Worm (Caenorhabditis elegans) whole organism, L3 larva: ENCODE results near the gene uvs-1.

Experiments used
- R02D3.7 ChIP-seq: fragments of 150-350 bp; optimal IDR thresholded peaks from 2 replicates; lab custom pipeline; 2014; ENCODE audit warnings: missing biosample characterization, missing genetic modification characterization
- ZK546.5 ChIP-seq: sonication (generic microtip); optimal IDR thresholded peaks from 2 replicates; lab custom pipeline; 2017; ENCODE audit warnings: missing biosample characterization, missing genetic modification characterization
- ama-1 ChIP-seq: fragments of 150-350 bp; optimal IDR thresholded peaks from 2 replicates; lab custom pipeline; 2018
- ceh-16 ChIP-seq: sonication (generic microtip); optimal IDR thresholded peaks from 2 replicates; lab custom pipeline; 2017; ENCODE audit warnings: missing biosample characterization, missing genetic modification characterization
- ceh-28 ChIP-seq: fragments of 150-350 bp; optimal IDR thresholded peaks from 2 replicates; lab custom pipeline; 2014; ENCODE audit warnings: missing biosample characterization, missing genetic modification reagents, missing genetic modification characterization
- ceh-82 ChIP-seq: fragments of 150-350 bp; optimal IDR thresholded peaks from 2 replicates; lab custom pipeline; 2014; ENCODE audit warnings: missing biosample characterization, missing genetic modification characterization
- ceh-9 ChIP-seq: sonication (generic microtip); optimal IDR thresholded peaks from 2 replicates; lab custom pipeline; 2018; ENCODE audit warnings: missing biosample characterization, missing genetic modification characterization
- daf-12 ChIP-seq: fragments of 150-350 bp; optimal IDR thresholded peaks from 2 replicates; lab custom pipeline; 2014; ENCODE audit warnings: missing biosample characterization, missing genetic modification reagents, missing genetic modification characterization
- egl-27 ChIP-seq: sonication (generic microtip); optimal IDR thresholded peaks from 4 replicates; lab custom pipeline; 2017; ENCODE audit warnings: missing biosample characterization, missing genetic modification reagents, missing genetic modification characterization
- egl-5 ChIP-seq: fragments of 150-350 bp; optimal IDR thresholded peaks from 2 replicates; lab custom pipeline; 2017; ENCODE audit warnings: missing biosample characterization, missing genetic modification reagents, missing genetic modification characterization, inconsistent platforms
- elt-3 ChIP-seq, 3 experiments: fragments of 150-350 bp in 1 of 3; sonication (generic microtip) in 2 of 3; optimal IDR thresholded peaks; 2 replicates in 2 of 3; 4 replicates in 1 of 3; lab custom pipeline; 2014 to 2017; ENCODE audit warnings: missing biosample characterization in 3 of 3, missing genetic modification characterization in 3 of 3
- eor-1 ChIP-seq, 2 experiments: fragments of 150-350 bp; optimal IDR thresholded peaks; 2 replicates each; lab custom pipeline; 2014 to 2018; ENCODE audit warnings: missing biosample characterization in 2 of 2, missing genetic modification characterization in 2 of 2
- fkh-10 ChIP-seq: sonication (generic microtip); optimal IDR thresholded peaks from 2 replicates; lab custom pipeline; 2017; ENCODE audit warnings: missing biosample characterization, missing genetic modification reagents, missing genetic modification characterization
- fkh-2 ChIP-seq: fragments of 150-350 bp; optimal IDR thresholded peaks from 2 replicates; lab custom pipeline; 2014; ENCODE audit warnings: missing biosample characterization, missing genetic modification reagents, missing genetic modification characterization
- fos-1 ChIP-seq: fragments of 150-350 bp; optimal IDR thresholded peaks from 2 replicates; lab custom pipeline; 2014; ENCODE audit warnings: missing biosample characterization, missing genetic modification characterization
- hmg-11 ChIP-seq: sonication (generic microtip); optimal IDR thresholded peaks from 2 replicates; lab custom pipeline; 2016; ENCODE audit warnings: missing genetic modification characterization, missing compliant biosample characterization
- jun-1 ChIP-seq: fragments of 150-350 bp; optimal IDR thresholded peaks from 2 replicates; lab custom pipeline; 2014; ENCODE audit warnings: missing biosample characterization, missing genetic modification reagents, missing genetic modification characterization
- lin-15B ChIP-seq: fragments of 150-350 bp; optimal IDR thresholded peaks from 2 replicates; lab custom pipeline; 2014; ENCODE audit warnings: missing biosample characterization, missing genetic modification characterization
- lin-39 ChIP-seq: fragments of 150-350 bp; optimal IDR thresholded peaks from 2 replicates; lab custom pipeline; 2018; ENCODE audit warnings: missing biosample characterization, missing genetic modification reagents, missing genetic modification characterization
- mdl-1 ChIP-seq: fragments of 150-350 bp; optimal IDR thresholded peaks from 2 replicates; lab custom pipeline; 2014; ENCODE audit warnings: missing biosample characterization, missing genetic modification characterization
- mml-1 ChIP-seq: fragments of 150-350 bp; sonication (generic microtip); optimal IDR thresholded peaks from 3 replicates; lab custom pipeline; 2014; ENCODE audit warnings: missing biosample characterization, missing genetic modification characterization
- nfya-1 ChIP-seq: sonication (generic microtip); optimal IDR thresholded peaks from 2 replicates; lab custom pipeline; 2017; ENCODE audit warnings: missing genetic modification characterization, mild to moderate bottlenecking, missing compliant biosample characterization, antibody characterized with exemption, moderate library complexity; ENCODE audit not compliant: insufficient read depth
- nhr-11 ChIP-seq: fragments of 150-350 bp; optimal IDR thresholded peaks from 2 replicates; lab custom pipeline; 2014; ENCODE audit warnings: missing biosample characterization, missing genetic modification characterization
- nhr-12 ChIP-seq: fragments of 150-350 bp; optimal IDR thresholded peaks from 2 replicates; lab custom pipeline; 2014; ENCODE audit warnings: missing biosample characterization, missing genetic modification characterization
- nhr-25 ChIP-seq: sonication (generic microtip); optimal IDR thresholded peaks from 2 replicates; lab custom pipeline; 2017; ENCODE audit warnings: missing biosample characterization, missing genetic modification characterization
- nhr-28 ChIP-seq: fragments of 150-350 bp; optimal IDR thresholded peaks from 2 replicates; lab custom pipeline; 2014; ENCODE audit warnings: missing biosample characterization, missing genetic modification characterization
- nhr-67 ChIP-seq: fragments of 150-350 bp; optimal IDR thresholded peaks from 2 replicates; lab custom pipeline; 2014; ENCODE audit warnings: missing biosample characterization, missing genetic modification characterization
- nhr-76 ChIP-seq: fragments of 150-350 bp; sonication (generic microtip); optimal IDR thresholded peaks from 5 replicates; lab custom pipeline; 2014; ENCODE audit warnings: missing biosample characterization, missing genetic modification characterization
- nhr-77 ChIP-seq: fragments of 150-350 bp; optimal IDR thresholded peaks from 2 replicates; lab custom pipeline; 2014; ENCODE audit warnings: missing biosample characterization, missing genetic modification characterization
- pha-4 ChIP-seq: fragments of 150-350 bp; optimal IDR thresholded peaks from 2 replicates; lab custom pipeline; 2014; ENCODE audit warnings: missing biosample characterization, missing genetic modification reagents, missing genetic modification characterization
- pqm-1 ChIP-seq: fragments of 150-350 bp; optimal IDR thresholded peaks from 2 replicates; lab custom pipeline; 2017; ENCODE audit warnings: missing biosample characterization, missing genetic modification characterization, inconsistent platforms
- sea-2 ChIP-seq: fragments of 150-350 bp; sonication (generic microtip); optimal IDR thresholded peaks from 4 replicates; lab custom pipeline; 2014; ENCODE audit warnings: missing biosample characterization, missing genetic modification reagents, missing genetic modification characterization
- skn-1 ChIP-seq: fragments of 150-350 bp; optimal IDR thresholded peaks from 2 replicates; lab custom pipeline; 2014; ENCODE audit warnings: missing biosample characterization, missing genetic modification characterization
- snpc-4 ChIP-seq: fragments of 150-350 bp; optimal IDR thresholded peaks from 2 replicates; lab custom pipeline; 2014; ENCODE audit warnings: missing biosample characterization, missing genetic modification characterization
- tbx-2 ChIP-seq: sonication (generic microtip); optimal IDR thresholded peaks from 2 replicates; lab custom pipeline; 2016; ENCODE audit warnings: mild to moderate bottlenecking, missing genetic modification characterization, missing compliant biosample characterization
- unc-39 ChIP-seq: sonication (generic microtip); optimal IDR thresholded peaks from 4 replicates; lab custom pipeline; 2017; ENCODE audit warnings: missing biosample characterization, missing genetic modification characterization
- unc-62 ChIP-seq: fragments of 150-350 bp; sonication (generic microtip); optimal IDR thresholded peaks from 4 replicates; lab custom pipeline; 2014; ENCODE audit warnings: missing biosample characterization, missing genetic modification reagents, missing genetic modification characterization
- zag-1 ChIP-seq: fragments of 150-350 bp; optimal IDR thresholded peaks from 2 replicates; lab custom pipeline; 2014; ENCODE audit warnings: missing biosample characterization, missing genetic modification characterization
- ztf-11 ChIP-seq: fragments of 150-350 bp; optimal IDR thresholded peaks from 2 replicates; lab custom pipeline; 2014; ENCODE audit warnings: missing biosample characterization, missing genetic modification characterization
- ztf-4 ChIP-seq: fragments of 150-350 bp; optimal IDR thresholded peaks from 2 replicates; lab custom pipeline; 2014; ENCODE audit warnings: missing biosample characterization, missing genetic modification characterization

uvs-1 gene

DNA sequence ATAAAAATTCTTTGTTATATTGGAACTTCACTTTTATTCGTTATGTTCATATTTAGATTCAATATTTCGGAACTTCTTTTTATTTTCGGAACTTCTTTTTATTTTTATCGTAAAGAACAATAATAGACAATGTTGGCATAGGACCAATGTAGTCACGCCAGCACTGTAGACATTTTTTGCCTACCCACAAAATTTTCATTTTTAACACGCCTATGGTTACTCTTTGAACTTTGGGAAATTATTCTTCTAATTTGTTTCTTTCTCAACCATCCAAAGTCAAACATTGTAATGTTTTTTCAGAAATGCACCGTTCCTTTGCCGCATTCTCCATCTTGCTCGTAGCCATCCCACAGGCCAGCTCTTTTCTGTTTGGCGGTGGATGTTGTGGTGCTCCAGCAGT is 18.9 kb downstream of the uvs-1 start, which contains the start of gene C26F1.1:
C26F1.1 (plus strand) TSS at position 301 of the 400 bp plus-strand sequence.
- TF ChIP-seq elt-3 (tag; optimal IDR thresholded peaks at IDR 0.05; lab: Kevin White, UChicago) (no peak), fkh-10 (GFP tag; lab: Kevin White, UChicago) (no peak), nfya-1 (tag; lab: Kevin White, UChicago) (no peak), ZK546.5 (tag; lab: Kevin White, UChicago) (no peak), ceh-82 (tag; lab: Kevin White, UChicago) (no peak), pqm-1 (tag; lab: Kevin White, UChicago) (no peak), zag-1 (tag; lab: Kevin White, UChicago) (no peak), ceh-28 (tag; lab: Kevin White, UChicago) (no peak), tbx-2 (tag; lab: Kevin White, UChicago) (no peak), egl-5 (tag; lab: Kevin White, UChicago) (no peak)

DNA sequence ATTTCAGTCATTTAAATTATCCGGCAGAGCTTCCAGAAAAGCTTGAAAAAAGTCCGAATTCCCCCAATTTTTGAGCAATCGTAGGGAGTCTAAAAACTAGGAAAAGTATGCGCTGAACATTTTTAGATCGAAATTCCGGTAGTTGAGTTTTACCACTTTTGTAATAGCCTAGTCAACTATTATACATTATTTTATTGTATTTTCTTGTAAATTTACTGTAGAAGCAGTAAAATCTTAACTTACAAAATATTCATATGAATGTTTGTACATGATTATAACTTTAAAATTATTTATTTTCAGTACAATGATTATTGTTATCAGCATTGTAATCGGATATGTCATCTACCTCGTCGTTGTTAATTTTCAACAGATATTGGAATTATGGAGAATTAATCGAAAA is 22.5 kb downstream of the uvs-1 start, which contains the start of gene cyp-32A1:
cyp-32A1 (plus strand) TSS at position 301 of the 400 bp plus-strand sequence.
- TF ChIP-seq ceh-16 (tag; lab: Kevin White, UChicago) (no peak), snpc-4 (no peak), nhr-12 (tag; lab: Kevin White, UChicago) (no peak), hmg-11 (tag; lab: Kevin White, UChicago) (no peak), elt-3 (tag; optimal IDR thresholded peaks at IDR 0.05; lab: Kevin White, UChicago) (no peak), nhr-77 (no peak), ama-1 (lab: Kevin White, UChicago) (no peak), unc-39 (tag; lab: Kevin White, UChicago) (no peak), ceh-28 (tag; lab: Kevin White, UChicago) (no peak), mdl-1 (tag; lab: Kevin White, UChicago) (no peak), ztf-4 (tag; lab: Kevin White, UChicago) (no peak), ztf-11 (tag; lab: Kevin White, UChicago) (no peak), nhr-76 (tag; lab: Kevin White, UChicago) (no peak), ceh-82 (tag; lab: Kevin White, UChicago) (no peak), pha-4 (tag; lab: Kevin White, UChicago) (no peak), mml-1 (tag; lab: Kevin White, UChicago) (no peak), lin-15B (no peak), fos-1 (tag; lab: Kevin White, UChicago) (no peak)

DNA sequence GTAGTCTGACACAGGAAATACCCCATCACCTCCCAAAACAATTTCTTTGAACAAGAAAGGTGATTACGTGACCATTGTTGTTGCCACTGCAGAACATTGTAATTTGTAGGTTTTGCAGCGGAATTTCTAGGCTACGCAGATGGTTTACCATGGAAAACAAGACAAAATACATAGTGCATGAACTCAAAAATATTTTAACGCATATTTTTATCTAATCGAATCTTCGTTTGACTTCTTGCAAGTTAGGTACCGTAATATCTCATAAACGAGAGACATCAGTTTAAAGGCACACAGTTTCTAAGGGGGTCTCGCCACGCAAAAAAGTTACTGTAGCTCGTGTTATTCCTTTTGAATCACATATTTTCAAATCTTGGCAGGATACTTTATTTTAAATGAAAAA is 25.0 kb downstream of the uvs-1 start:
- TF ChIP-seq nhr-25 (tag; lab: Kevin White, UChicago): no peak
- TF ChIP-seq daf-12: no peak
- no peak for TF ChIP-seq fkh-10 (GFP tag; lab: Kevin White, UChicago)
- TF ChIP-seq ceh-28 (tag; lab: Kevin White, UChicago): no peak
- TF ChIP-seq nfya-1 (tag; lab: Kevin White, UChicago): no peak

DNA sequence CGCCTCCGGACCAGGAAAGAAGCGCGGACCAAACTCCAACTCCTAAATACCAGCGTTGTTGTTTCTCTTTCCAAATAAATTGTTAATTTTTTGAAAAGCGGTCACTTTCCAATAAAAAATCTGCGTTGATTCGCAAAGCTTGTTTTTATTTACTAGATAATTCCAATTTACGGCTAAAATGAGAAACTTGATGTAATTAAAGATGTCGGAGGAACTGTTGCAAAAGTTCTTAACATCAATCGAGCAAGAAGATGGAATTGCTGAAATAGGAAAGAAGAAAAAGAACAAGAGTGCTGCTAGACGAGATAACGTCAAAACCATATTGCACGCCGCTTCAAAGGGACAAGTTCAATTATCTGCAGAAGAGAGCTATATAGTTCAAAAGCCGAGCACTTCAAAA is 26.9 kb downstream of the uvs-1 start, which contains the start of gene C26F1.3:
C26F1.3 (plus strand) TSS at position 203 of the 400 bp plus-strand sequence.
- TF ChIP-seq lin-39 (tag; lab: Kevin White, UChicago) (no peak), nfya-1 (tag; lab: Kevin White, UChicago) (no peak), nhr-28 (no peak), nhr-67 (no peak), ZK546.5 (tag; lab: Kevin White, UChicago) (no peak), skn-1 (no peak), unc-62 (GFP tag; lab: Kevin White, UChicago) (no peak), ceh-9 (tag; lab: Kevin White, UChicago) (no peak), nhr-12 (tag; lab: Kevin White, UChicago) (no peak), fkh-10 (GFP tag; lab: Kevin White, UChicago) (no peak), mdl-1 (tag; lab: Kevin White, UChicago) (no peak)
- TF ChIP-seq, all 47 proteins: peak for 0

DNA sequence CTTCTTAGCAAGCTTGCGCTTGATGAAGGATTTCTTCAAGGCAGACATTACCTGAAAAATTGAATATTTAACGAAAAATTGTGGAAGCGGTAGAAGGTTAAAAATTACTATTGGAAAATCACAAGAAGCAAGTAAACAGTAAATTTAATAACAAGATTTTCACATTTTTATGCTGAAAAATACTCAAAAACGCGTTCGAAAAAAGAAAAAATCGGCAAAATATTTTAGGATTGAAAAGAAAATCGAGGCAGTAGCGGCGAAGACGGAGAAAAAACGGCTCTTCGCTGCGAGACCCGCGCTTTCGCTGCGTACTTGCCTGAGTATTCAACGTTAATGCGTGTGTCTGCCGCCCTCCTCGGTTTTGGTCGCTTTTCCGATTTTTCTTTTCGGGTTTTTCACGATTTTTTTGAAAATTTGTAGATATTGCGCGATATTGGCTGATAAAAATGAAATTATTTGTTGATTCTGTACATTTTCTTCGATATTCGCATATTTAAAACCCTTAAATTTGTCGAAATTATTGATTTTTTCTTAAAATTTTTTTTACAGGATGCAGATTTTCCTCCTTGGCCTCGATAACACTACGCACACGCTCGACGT is 27.9 kb downstream of the uvs-1 start, which contains the start of the genes rpl-39 and rps-30:
rpl-39 (minus strand) TSS at position 51 of the 600 bp plus-strand sequence.
rps-30 (plus strand) TSS at position 550 of the 600 bp plus-strand sequence.
- TF ChIP-seq ceh-9 (tag; lab: Kevin White, UChicago): no peak
- no peak for TF ChIP-seq egl-27 (tag; lab: Kevin White, UChicago)
- TF ChIP-seq skn-1: peak; percentile 73
- TF ChIP-seq nfya-1 (tag; lab: Kevin White, UChicago): peak; percentile 92
- no peak for TF ChIP-seq ztf-11 (tag; lab: Kevin White, UChicago)
- no peak for TF ChIP-seq egl-5 (tag; lab: Kevin White, UChicago)
- no peak for TF ChIP-seq nhr-12 (tag; lab: Kevin White, UChicago)
- no peak for TF ChIP-seq nhr-76 (tag; lab: Kevin White, UChicago)
- no peak for TF ChIP-seq eor-1 (tag; optimal IDR thresholded peaks at IDR 0.05; lab: Kevin White, UChicago)
- peak; percentile 59 for TF ChIP-seq ama-1 (lab: Kevin White, UChicago)
- peak; percentile 94 for TF ChIP-seq pha-4 (tag; lab: Kevin White, UChicago)
- no peak for TF ChIP-seq mdl-1 (tag; lab: Kevin White, UChicago)
- no peak for TF ChIP-seq nhr-67
- TF ChIP-seq lin-39 (tag; lab: Kevin White, UChicago): peak; percentile 93
- TF ChIP-seq jun-1 (tag; lab: Kevin White, UChicago): peak; percentile 66
- no peak for TF ChIP-seq sea-2 (GFP tag; lab: Kevin White, UChicago)
- peak; percentile 41 for TF ChIP-seq tbx-2 (tag; lab: Kevin White, UChicago)
- TF ChIP-seq unc-62 (GFP tag; lab: Kevin White, UChicago): no peak
- peak; percentile 62 for TF ChIP-seq snpc-4
- TF ChIP-seq ceh-16 (tag; lab: Kevin White, UChicago): no peak
- no peak for TF ChIP-seq fos-1 (tag; lab: Kevin White, UChicago)
- no peak for TF ChIP-seq fkh-2
- TF ChIP-seq R02D3.7 (tag; lab: Kevin White, UChicago): peak; percentile 91
- peak; percentile 91 for TF ChIP-seq lin-15B
- peak; percentile 53 for TF ChIP-seq nhr-11
- TF ChIP-seq ceh-28 (tag; lab: Kevin White, UChicago): peak; percentile 43
